Worm (Caenorhabditis elegans) whole organism, L4/young adult: ENCODE results near the gene F45E1.4.

Experiments
- W03F9.2 ChIP-seq: fragments of 150-350 bp; optimal IDR thresholded peaks from 2 replicates; lab custom pipeline; 2014; ENCODE audit warnings: missing biosample characterization, missing genetic modification characterization
- dao-5 ChIP-seq: sonication (generic microtip); optimal IDR thresholded peaks from 2 replicates; lab custom pipeline; 2016; ENCODE audit warnings: missing genotype, missing genetic modification characterization, moderate library complexity, missing compliant biosample characterization
- him-1 ChIP-seq: sonication (generic microtip); optimal IDR thresholded peaks from 2 replicates; lab custom pipeline; 2016; ENCODE audit warnings: missing genotype, missing genetic modification reagents, missing genetic modification characterization, missing compliant biosample characterization

The F45E1.4 gene

ce11 chrX:7985495-7986029, at the start of gene F45E1.4:
Gene F45E1.4 (plus strand): TSS chrX:7985979.
- TF ChIP-seq him-1 (tag; lab: Kevin White, UChicago) (no peak), dao-5 (no peak), W03F9.2 (no peak)

- no peak for TF ChIP-seq him-1 (tag; lab: Kevin White, UChicago)
- TF ChIP-seq W03F9.2: no peak
- TF ChIP-seq dao-5: no peak
These were observed 43.1 kb upstream of the F45E1.4 start for ce11 chrX:7942675-7943074.

ce11 chrX:7944999-7945398, 40.8 kb upstream of the F45E1.4 start, which contains the start of gene tnt-3:
Gene tnt-3 (minus strand): TSS chrX:7945099.
- TF ChIP-seq him-1 (tag; lab: Kevin White, UChicago): no peak
- no peak for TF ChIP-seq W03F9.2
- TF ChIP-seq dao-5: no peak

DNA sequence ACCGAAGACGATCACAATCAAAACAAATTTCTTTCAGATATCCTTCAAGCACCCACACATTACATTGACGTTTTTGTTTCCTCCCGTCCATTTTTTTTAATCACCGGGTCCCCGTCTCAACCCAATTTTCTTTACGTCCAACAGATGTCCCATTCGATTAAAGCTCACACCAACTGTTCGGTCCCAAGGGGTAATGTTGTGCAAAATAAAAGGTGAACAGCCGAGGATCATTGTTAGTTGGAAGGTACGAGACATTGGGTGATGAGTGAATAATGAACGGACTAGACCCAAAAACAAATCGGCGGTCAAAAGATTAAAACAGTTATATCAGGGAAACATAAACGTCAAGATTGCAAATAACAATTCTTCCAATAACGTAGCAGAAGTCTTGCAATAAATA, 40.3 kb upstream of the F45E1.4 start:
- TF ChIP-seq him-1 (tag; lab: Kevin White, UChicago) (no peak), W03F9.2 (no peak)

DNA sequence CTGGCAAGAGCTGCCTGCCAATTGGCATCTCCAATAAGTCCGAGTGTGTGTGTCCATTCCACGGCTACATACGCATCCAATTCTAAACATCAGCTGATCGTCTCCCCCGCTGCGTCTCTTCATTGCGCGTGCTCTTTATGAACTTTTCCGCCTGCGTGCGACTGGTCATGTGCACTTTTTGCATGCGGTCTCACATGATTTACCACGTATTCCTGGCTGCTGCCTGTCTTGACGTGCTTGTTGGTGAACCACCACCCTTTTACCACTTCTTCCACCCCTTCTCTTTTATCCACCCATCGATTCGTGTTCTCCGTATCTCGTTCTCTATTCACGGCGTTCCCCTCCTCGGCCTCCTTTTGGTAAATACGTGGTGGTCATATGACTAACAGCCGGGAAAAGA, 34.2 kb upstream of the F45E1.4 start:
- TF ChIP-seq him-1 (tag; lab: Kevin White, UChicago): peak; percentile 89
- no peak for TF ChIP-seq dao-5
- no peak for TF ChIP-seq W03F9.2

- TF ChIP-seq him-1 (tag; lab: Kevin White, UChicago) (no peak), dao-5 (no peak), W03F9.2 (no peak)
These were observed 33.3 kb upstream of the F45E1.4 start for ce11 chrX:7952226-7953062.

DNA sequence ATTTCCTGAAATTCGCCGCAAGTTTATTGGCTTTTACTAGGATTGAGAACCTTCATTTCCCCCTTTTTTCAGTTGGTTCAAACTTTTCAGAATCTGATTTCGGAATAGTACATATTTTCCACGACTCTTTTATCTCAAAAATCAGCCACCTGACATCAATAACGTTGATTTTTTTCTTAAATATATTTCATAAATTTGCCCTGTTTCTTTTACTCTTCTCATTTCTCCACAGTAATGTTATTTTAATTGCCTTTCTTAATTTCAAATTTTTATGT, 32.8 kb upstream of the F45E1.4 start:
- TF ChIP-seq him-1 (tag; lab: Kevin White, UChicago): no peak
- no peak for TF ChIP-seq W03F9.2
- TF ChIP-seq dao-5: no peak

DNA sequence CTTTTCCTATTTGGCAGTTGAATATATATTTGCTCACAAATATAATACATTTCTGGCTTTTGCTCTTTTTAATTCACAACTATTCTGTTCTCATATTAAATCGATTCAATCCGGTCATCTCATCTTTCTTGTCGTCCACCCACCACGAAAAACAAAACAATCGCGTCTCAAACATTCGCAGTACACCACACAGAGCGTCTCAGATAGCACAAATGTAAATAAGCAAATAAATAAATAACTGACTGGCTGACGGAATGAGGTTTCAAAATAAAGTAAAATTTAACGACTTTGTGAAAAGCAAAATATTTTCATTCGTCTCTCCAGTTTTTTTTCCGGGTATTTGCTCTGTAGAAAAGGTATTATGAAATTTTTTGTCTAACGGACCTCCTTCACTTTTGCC, 32.1 kb upstream of the F45E1.4 start:
- TF ChIP-seq dao-5: no peak

DNA sequence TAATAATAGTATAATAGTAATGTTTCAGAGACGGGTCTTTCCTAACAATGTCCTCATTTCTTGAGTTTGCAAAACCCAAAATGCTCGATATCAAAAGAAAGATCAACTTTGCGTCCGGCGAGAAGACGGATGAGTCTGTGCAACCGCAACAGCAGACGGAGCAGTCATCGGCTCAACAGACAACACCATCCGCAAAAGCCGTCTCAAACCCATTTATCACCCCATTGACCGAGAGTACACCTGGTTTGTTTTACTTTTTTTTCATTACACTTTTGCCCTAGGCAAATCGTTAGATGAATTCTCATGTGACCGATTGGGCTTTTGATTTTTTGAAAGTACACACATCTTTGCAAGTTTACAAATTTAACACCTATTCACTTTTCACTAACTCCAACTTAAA, 31.5 kb upstream of the F45E1.4 start, which contains the start of gene dct-1:
Gene dct-1 (plus strand): TSS at position 27 of the 400 bp plus-strand sequence.
- TF ChIP-seq dao-5 (no peak), him-1 (tag; lab: Kevin White, UChicago) (no peak), W03F9.2 (no peak)

DNA sequence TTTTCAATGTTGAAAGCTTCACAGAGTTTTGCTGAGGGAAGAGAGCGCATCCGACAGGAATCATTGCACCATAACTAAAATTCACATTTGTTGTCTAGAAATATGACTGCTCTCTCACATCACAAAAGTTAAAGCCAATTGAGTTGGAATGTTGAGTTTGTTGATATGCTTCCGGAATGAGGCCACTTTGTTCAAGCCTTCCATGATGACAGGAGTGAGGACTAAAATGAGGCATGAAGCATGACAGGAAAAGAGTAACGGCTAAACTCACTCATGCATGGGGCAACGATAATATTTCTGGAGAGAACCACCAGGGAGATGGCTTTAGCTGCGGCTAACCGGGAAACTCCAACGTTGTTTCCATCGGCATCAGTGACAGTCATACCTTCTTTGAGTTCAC, 29.3 kb upstream of the F45E1.4 start:
- TF ChIP-seq W03F9.2 (no peak), dao-5 (no peak), him-1 (tag; lab: Kevin White, UChicago) (no peak)

- TF ChIP-seq W03F9.2: no peak
- no peak for TF ChIP-seq dao-5
- no peak for TF ChIP-seq him-1 (tag; lab: Kevin White, UChicago)
These were observed 27.6 kb upstream of the F45E1.4 start, which contains the start of gene sfxn-2 for ce11 chrX:7958203-7958602. Gene sfxn-2 (minus strand): TSS chrX:7958303.

ce11 chrX:7961623-7962022, 24.2 kb upstream of the F45E1.4 start, which contains the start of gene sem-5:
Gene sem-5 (minus strand): TSS chrX:7961723.
- TF ChIP-seq him-1 (tag; lab: Kevin White, UChicago) (no peak), dao-5 (no peak), W03F9.2 (no peak)

ce11 chrX:7962056-7962485, 23.7 kb upstream of the F45E1.4 start:
- TF ChIP-seq W03F9.2 (no peak), him-1 (tag; lab: Kevin White, UChicago) (no peak), dao-5 (no peak)

DNA sequence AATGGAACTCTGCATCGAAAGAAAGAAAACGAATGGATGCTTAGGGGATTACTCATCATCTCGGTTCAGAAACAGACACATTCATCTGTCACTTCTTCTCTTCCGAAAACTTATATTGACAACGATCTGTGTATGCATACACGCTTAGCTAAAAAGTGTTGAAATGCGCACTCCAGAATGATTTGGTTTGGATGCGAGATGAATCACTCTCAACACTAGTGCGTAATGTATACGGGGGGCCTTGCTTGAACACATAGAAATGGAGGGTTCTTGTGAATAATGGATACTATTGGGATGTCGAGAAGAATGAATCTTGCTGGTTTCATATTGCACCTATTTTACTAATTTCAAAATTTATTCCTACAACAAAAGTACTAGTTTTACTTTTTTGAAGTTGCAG, 21.8 kb upstream of the F45E1.4 start:
- TF ChIP-seq him-1 (tag; lab: Kevin White, UChicago) (no peak), dao-5 (no peak), W03F9.2 (no peak)

DNA sequence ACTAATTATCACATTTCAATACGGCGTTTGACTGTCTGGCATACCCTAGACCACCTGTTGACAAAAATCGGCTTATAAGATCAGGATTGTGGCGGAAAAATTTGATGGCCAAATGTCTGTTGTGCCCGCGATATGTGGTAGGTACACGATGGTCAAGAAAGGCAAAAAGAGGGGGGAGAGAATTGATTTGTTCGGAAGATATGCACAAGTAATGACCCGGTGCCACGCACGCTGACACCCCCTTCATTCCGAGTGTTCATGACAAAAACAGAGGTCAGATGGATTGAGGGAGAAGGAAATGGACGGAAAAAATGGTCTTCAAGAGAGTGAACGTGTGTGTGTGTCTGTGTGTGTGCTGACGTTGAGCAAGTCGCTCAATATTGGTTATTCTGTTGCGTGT, 20.3 kb upstream of the F45E1.4 start:
- TF ChIP-seq W03F9.2 (no peak), dao-5 (no peak), him-1 (tag; lab: Kevin White, UChicago) (no peak)

DNA sequence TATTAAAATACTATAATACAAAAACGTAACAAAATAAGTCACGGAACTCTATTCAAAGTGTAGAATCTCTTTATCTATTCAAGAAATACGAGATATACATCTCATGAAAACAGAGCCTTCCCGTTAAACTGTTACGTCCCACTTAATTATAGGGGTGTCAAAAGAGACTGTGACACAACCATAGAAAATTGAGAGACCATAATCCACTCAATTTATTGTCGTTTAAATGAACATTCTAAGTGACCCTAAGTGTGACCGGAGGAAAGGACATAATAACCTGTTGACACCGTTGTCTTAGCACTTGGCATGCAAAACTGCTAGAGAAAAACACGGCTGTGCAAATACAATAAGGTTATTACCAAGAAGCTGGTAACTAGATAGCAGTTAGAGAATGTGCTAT, 17.2 kb upstream of the F45E1.4 start:
- no peak for TF ChIP-seq dao-5
